Worm (Caenorhabditis elegans) whole organism, L3 larva: ENCODE data around the gene srh-282.

ENCODE experiments used
- R02D3.7 ChIP-seq: fragments of 150-350 bp; optimal IDR thresholded peaks from 2 replicates; lab custom pipeline; 2014; ENCODE audit warnings: missing biosample characterization, missing genetic modification characterization
- ZK546.5 ChIP-seq: sonication (generic microtip); optimal IDR thresholded peaks from 2 replicates; lab custom pipeline; 2017; ENCODE audit warnings: missing biosample characterization, missing genetic modification characterization
- aly-2 ChIP-seq: fragments of 150-350 bp; optimal IDR thresholded peaks from 2 replicates; lab custom pipeline; 2014; ENCODE audit warnings: missing biosample characterization, missing genetic modification characterization
- ama-1 ChIP-seq: fragments of 150-350 bp; optimal IDR thresholded peaks from 2 replicates; lab custom pipeline; 2018
- ceh-16 ChIP-seq: sonication (generic microtip); optimal IDR thresholded peaks from 2 replicates; lab custom pipeline; 2017; ENCODE audit warnings: missing biosample characterization, missing genetic modification characterization
- ceh-28 ChIP-seq: fragments of 150-350 bp; optimal IDR thresholded peaks from 2 replicates; lab custom pipeline; 2014; ENCODE audit warnings: missing biosample characterization, missing genetic modification reagents, missing genetic modification characterization
- ceh-82 ChIP-seq: fragments of 150-350 bp; optimal IDR thresholded peaks from 2 replicates; lab custom pipeline; 2014; ENCODE audit warnings: missing biosample characterization, missing genetic modification characterization
- ceh-9 ChIP-seq: sonication (generic microtip); optimal IDR thresholded peaks from 2 replicates; lab custom pipeline; 2018; ENCODE audit warnings: missing biosample characterization, missing genetic modification characterization
- daf-12 ChIP-seq: fragments of 150-350 bp; optimal IDR thresholded peaks from 2 replicates; lab custom pipeline; 2014; ENCODE audit warnings: missing biosample characterization, missing genetic modification reagents, missing genetic modification characterization
- egl-27 ChIP-seq: sonication (generic microtip); optimal IDR thresholded peaks from 4 replicates; lab custom pipeline; 2017; ENCODE audit warnings: missing biosample characterization, missing genetic modification reagents, missing genetic modification characterization
- egl-5 ChIP-seq: fragments of 150-350 bp; optimal IDR thresholded peaks from 2 replicates; lab custom pipeline; 2017; ENCODE audit warnings: missing biosample characterization, missing genetic modification reagents, missing genetic modification characterization, inconsistent platforms
- elt-1 ChIP-seq: fragments of 150-350 bp; optimal IDR thresholded peaks from 2 replicates; lab custom pipeline; 2014; ENCODE audit warnings: missing biosample characterization, missing genetic modification characterization
- elt-2 ChIP-seq: sonication (generic microtip); optimal IDR thresholded peaks from 2 replicates; lab custom pipeline; 2016; ENCODE audit warnings: missing genetic modification reagents, mild to moderate bottlenecking, missing genetic modification characterization, missing compliant biosample characterization
- elt-3 ChIP-seq, 3 experiments: fragments of 150-350 bp in 1 of 3; sonication (generic microtip) in 2 of 3; optimal IDR thresholded peaks; 2 replicates in 2 of 3; 4 replicates in 1 of 3; lab custom pipeline; 2014 to 2017; ENCODE audit warnings: missing biosample characterization in 3 of 3, missing genetic modification characterization in 3 of 3
- eor-1 ChIP-seq, 2 experiments: fragments of 150-350 bp; optimal IDR thresholded peaks; 2 replicates each; lab custom pipeline; 2014 to 2018; ENCODE audit warnings: missing biosample characterization in 2 of 2, missing genetic modification characterization in 2 of 2
- fkh-10 ChIP-seq: sonication (generic microtip); optimal IDR thresholded peaks from 2 replicates; lab custom pipeline; 2017; ENCODE audit warnings: missing biosample characterization, missing genetic modification reagents, missing genetic modification characterization
- fkh-2 ChIP-seq: fragments of 150-350 bp; optimal IDR thresholded peaks from 2 replicates; lab custom pipeline; 2014; ENCODE audit warnings: missing biosample characterization, missing genetic modification reagents, missing genetic modification characterization
- fos-1 ChIP-seq: fragments of 150-350 bp; optimal IDR thresholded peaks from 2 replicates; lab custom pipeline; 2014; ENCODE audit warnings: missing biosample characterization, missing genetic modification characterization
- hmg-11 ChIP-seq: sonication (generic microtip); optimal IDR thresholded peaks from 2 replicates; lab custom pipeline; 2016; ENCODE audit warnings: missing genetic modification characterization, missing compliant biosample characterization
- jun-1 ChIP-seq: fragments of 150-350 bp; optimal IDR thresholded peaks from 2 replicates; lab custom pipeline; 2014; ENCODE audit warnings: missing biosample characterization, missing genetic modification reagents, missing genetic modification characterization
- lin-15B ChIP-seq: fragments of 150-350 bp; optimal IDR thresholded peaks from 2 replicates; lab custom pipeline; 2014; ENCODE audit warnings: missing biosample characterization, missing genetic modification characterization
- lin-39 ChIP-seq: fragments of 150-350 bp; optimal IDR thresholded peaks from 2 replicates; lab custom pipeline; 2018; ENCODE audit warnings: missing biosample characterization, missing genetic modification reagents, missing genetic modification characterization
- lsy-12 ChIP-seq: sonication (generic microtip); optimal IDR thresholded peaks from 2 replicates; lab custom pipeline; 2016; ENCODE audit warnings: mild to moderate bottlenecking, missing genetic modification characterization, missing compliant biosample characterization
- mdl-1 ChIP-seq: fragments of 150-350 bp; optimal IDR thresholded peaks from 2 replicates; lab custom pipeline; 2014; ENCODE audit warnings: missing biosample characterization, missing genetic modification characterization
- mml-1 ChIP-seq: fragments of 150-350 bp; sonication (generic microtip); optimal IDR thresholded peaks from 3 replicates; lab custom pipeline; 2014; ENCODE audit warnings: missing biosample characterization, missing genetic modification characterization
- nfya-1 ChIP-seq: sonication (generic microtip); optimal IDR thresholded peaks from 2 replicates; lab custom pipeline; 2017; ENCODE audit warnings: missing genetic modification characterization, mild to moderate bottlenecking, missing compliant biosample characterization, antibody characterized with exemption, moderate library complexity; ENCODE audit not compliant: insufficient read depth
- nhr-11 ChIP-seq: fragments of 150-350 bp; optimal IDR thresholded peaks from 2 replicates; lab custom pipeline; 2014; ENCODE audit warnings: missing biosample characterization, missing genetic modification characterization
- nhr-12 ChIP-seq: fragments of 150-350 bp; optimal IDR thresholded peaks from 2 replicates; lab custom pipeline; 2014; ENCODE audit warnings: missing biosample characterization, missing genetic modification characterization
- nhr-23 ChIP-seq: fragments of 150-350 bp; optimal IDR thresholded peaks from 2 replicates; lab custom pipeline; 2014; ENCODE audit warnings: missing biosample characterization, missing genetic modification reagents, missing genetic modification characterization
- nhr-237 ChIP-seq: fragments of 150-350 bp; optimal IDR thresholded peaks from 2 replicates; lab custom pipeline; 2014; ENCODE audit warnings: missing biosample characterization, missing genetic modification characterization
- nhr-25 ChIP-seq: sonication (generic microtip); optimal IDR thresholded peaks from 2 replicates; lab custom pipeline; 2017; ENCODE audit warnings: missing biosample characterization, missing genetic modification characterization
- nhr-28 ChIP-seq: fragments of 150-350 bp; optimal IDR thresholded peaks from 2 replicates; lab custom pipeline; 2014; ENCODE audit warnings: missing biosample characterization, missing genetic modification characterization
- nhr-43 ChIP-seq: sonication (generic microtip); optimal IDR thresholded peaks from 2 replicates; lab custom pipeline; 2016; ENCODE audit warnings: mild to moderate bottlenecking, missing genetic modification characterization, missing compliant biosample characterization; ENCODE audit not compliant: poor library complexity, severe bottlenecking
- nhr-67 ChIP-seq: fragments of 150-350 bp; optimal IDR thresholded peaks from 2 replicates; lab custom pipeline; 2014; ENCODE audit warnings: missing biosample characterization, missing genetic modification characterization
- nhr-76 ChIP-seq: fragments of 150-350 bp; sonication (generic microtip); optimal IDR thresholded peaks from 5 replicates; lab custom pipeline; 2014; ENCODE audit warnings: missing biosample characterization, missing genetic modification characterization
- nhr-77 ChIP-seq: fragments of 150-350 bp; optimal IDR thresholded peaks from 2 replicates; lab custom pipeline; 2014; ENCODE audit warnings: missing biosample characterization, missing genetic modification characterization
- pha-4 ChIP-seq: fragments of 150-350 bp; optimal IDR thresholded peaks from 2 replicates; lab custom pipeline; 2014; ENCODE audit warnings: missing biosample characterization, missing genetic modification reagents, missing genetic modification characterization
- pqm-1 ChIP-seq: fragments of 150-350 bp; optimal IDR thresholded peaks from 2 replicates; lab custom pipeline; 2017; ENCODE audit warnings: missing biosample characterization, missing genetic modification characterization, inconsistent platforms
- sea-2 ChIP-seq: fragments of 150-350 bp; sonication (generic microtip); optimal IDR thresholded peaks from 4 replicates; lab custom pipeline; 2014; ENCODE audit warnings: missing biosample characterization, missing genetic modification reagents, missing genetic modification characterization
- skn-1 ChIP-seq: fragments of 150-350 bp; optimal IDR thresholded peaks from 2 replicates; lab custom pipeline; 2014; ENCODE audit warnings: missing biosample characterization, missing genetic modification characterization
- snpc-4 ChIP-seq: fragments of 150-350 bp; optimal IDR thresholded peaks from 2 replicates; lab custom pipeline; 2014; ENCODE audit warnings: missing biosample characterization, missing genetic modification characterization
- tbx-2 ChIP-seq: sonication (generic microtip); optimal IDR thresholded peaks from 2 replicates; lab custom pipeline; 2016; ENCODE audit warnings: mild to moderate bottlenecking, missing genetic modification characterization, missing compliant biosample characterization
- unc-39 ChIP-seq: sonication (generic microtip); optimal IDR thresholded peaks from 4 replicates; lab custom pipeline; 2017; ENCODE audit warnings: missing biosample characterization, missing genetic modification characterization
- unc-62 ChIP-seq: fragments of 150-350 bp; sonication (generic microtip); optimal IDR thresholded peaks from 4 replicates; lab custom pipeline; 2014; ENCODE audit warnings: missing biosample characterization, missing genetic modification reagents, missing genetic modification characterization
- zag-1 ChIP-seq: fragments of 150-350 bp; optimal IDR thresholded peaks from 2 replicates; lab custom pipeline; 2014; ENCODE audit warnings: missing biosample characterization, missing genetic modification characterization
- ztf-11 ChIP-seq: fragments of 150-350 bp; optimal IDR thresholded peaks from 2 replicates; lab custom pipeline; 2014; ENCODE audit warnings: missing biosample characterization, missing genetic modification characterization
- ztf-4 ChIP-seq: fragments of 150-350 bp; optimal IDR thresholded peaks from 2 replicates; lab custom pipeline; 2014; ENCODE audit warnings: missing biosample characterization, missing genetic modification characterization

srh-282 gene

DNA sequence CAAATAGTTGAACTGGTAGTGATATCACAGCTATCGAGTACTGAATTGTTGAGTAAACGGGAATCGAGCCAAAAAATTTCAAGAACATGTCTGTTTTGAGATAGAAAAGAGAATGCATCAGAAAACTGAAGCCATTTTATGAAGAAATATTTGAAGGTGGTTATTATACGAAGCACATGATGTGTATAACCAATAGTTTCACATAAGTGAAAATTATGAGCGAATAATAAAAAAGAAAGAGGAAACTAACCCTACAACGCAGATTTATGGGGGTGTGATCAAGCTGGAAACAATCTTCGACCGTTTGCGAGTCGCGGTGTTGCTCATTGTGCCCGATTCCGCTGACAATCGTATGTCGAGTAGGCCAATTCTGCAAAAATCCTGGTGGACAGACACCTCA is at the start of gene srh-282:
Gene srh-282, minus strand, starts transcription at position 101 of the 400 bp plus-strand sequence.
- TF ChIP-seq unc-62 (no peak), R02D3.7 (tag; lab: Kevin White, UChicago) (no peak), elt-3 (tag; optimal IDR thresholded peaks at IDR 0.05; lab: Kevin White, UChicago) (no peak), ama-1 (no peak), nhr-67 (tag; lab: Kevin White, UChicago) (no peak), nhr-28 (tag; lab: Kevin White, UChicago) (no peak), ceh-28 (tag; lab: Kevin White, UChicago) (no peak), nhr-43 (no peak), mdl-1 (tag; lab: Kevin White, UChicago) (no peak)

- no peak for TF ChIP-seq R02D3.7 (tag; lab: Kevin White, UChicago)
- TF ChIP-seq nhr-67 (tag; lab: Kevin White, UChicago): no peak
- TF ChIP-seq ZK546.5 (tag; lab: Kevin White, UChicago): no peak
- TF ChIP-seq elt-3 (tag; optimal IDR thresholded peaks at IDR 0.05; lab: Kevin White, UChicago): no peak
- TF ChIP-seq ceh-9: no peak
- TF ChIP-seq egl-27 (tag; lab: Kevin White, UChicago): no peak
- TF ChIP-seq zag-1 (tag; lab: Kevin White, UChicago): no peak
- TF ChIP-seq lin-15B: peak; percentile 22
- peak; percentile 67 for TF ChIP-seq hmg-11 (tag; lab: Kevin White, UChicago)
- TF ChIP-seq skn-1 (tag; lab: Kevin White, UChicago): no peak
- no peak for TF ChIP-seq pha-4 (tag; lab: Kevin White, UChicago)
- no peak for TF ChIP-seq mml-1 (tag; lab: Kevin White, UChicago)
- no peak for TF ChIP-seq tbx-2 (tag; lab: Kevin White, UChicago)
- no peak for TF ChIP-seq fkh-2 (tag; lab: Kevin White, UChicago)
- TF ChIP-seq unc-62: no peak
- TF ChIP-seq pqm-1 (tag; lab: Kevin White, UChicago): no peak
- no peak for TF ChIP-seq ztf-11 (tag; lab: Kevin White, UChicago)
- peak; percentile 66 for TF ChIP-seq jun-1 (tag; lab: Kevin White, UChicago)
- TF ChIP-seq elt-1 (tag; lab: Kevin White, UChicago): no peak
- TF ChIP-seq nhr-237: no peak
- peak; percentile 56 for TF ChIP-seq nhr-43
- TF ChIP-seq nhr-28 (tag; lab: Kevin White, UChicago): no peak
- TF ChIP-seq sea-2 (GFP tag; lab: Kevin White, UChicago): no peak
- TF ChIP-seq unc-39 (tag; lab: Kevin White, UChicago): no peak
- peak; percentile 13 for TF ChIP-seq lin-39
- no peak for TF ChIP-seq eor-1 (tag; optimal IDR thresholded peaks at IDR 0.05; lab: Kevin White, UChicago)
- peak; percentile 39 for TF ChIP-seq egl-5
- TF ChIP-seq daf-12 (tag; lab: Kevin White, UChicago): no peak
- TF ChIP-seq ztf-4 (tag; lab: Kevin White, UChicago): no peak
- no peak for TF ChIP-seq nhr-11 (tag; lab: Kevin White, UChicago)
- no peak for TF ChIP-seq aly-2 (tag; lab: Kevin White, UChicago)
- no peak for TF ChIP-seq ceh-82 (tag; lab: Kevin White, UChicago)
- TF ChIP-seq fkh-10 (GFP tag; lab: Kevin White, UChicago): no peak
- no peak for TF ChIP-seq nhr-12 (tag; lab: Kevin White, UChicago)
- no peak for TF ChIP-seq snpc-4 (tag; lab: Kevin White, UChicago)
- no peak for TF ChIP-seq mdl-1 (tag; lab: Kevin White, UChicago)
- TF ChIP-seq ceh-28 (tag; lab: Kevin White, UChicago): no peak
- TF ChIP-seq nhr-23 (tag; lab: Kevin White, UChicago): peak; percentile 24
- no peak for TF ChIP-seq nhr-76 (tag; lab: Kevin White, UChicago)
- TF ChIP-seq nhr-25 (tag; lab: Kevin White, UChicago): no peak
- no peak for TF ChIP-seq nfya-1 (tag; lab: Kevin White, UChicago)
- peak; percentile 43 for TF ChIP-seq lsy-12 (tag; lab: Kevin White, UChicago)
- no peak for TF ChIP-seq ceh-16 (tag; lab: Kevin White, UChicago)
- no peak for TF ChIP-seq nhr-77
- peak; percentile 56 for TF ChIP-seq elt-2 (tag; lab: Kevin White, UChicago)
- TF ChIP-seq ama-1: no peak
- no peak for TF ChIP-seq fos-1
These were observed 49.3 kb upstream of the srh-282 start, which contains the start of gene grl-26 for ce11 chrIV:322497-322896. grl-26 (minus strand) TSS chrIV:322814.
